Fruit fly (Drosophila melanogaster): ENCODE data around the gene RabGGTb.
A peak's percentile ranks its signal among the peaks of the same experiment; 100 is the strongest.

RabGGTb gene

DNA sequence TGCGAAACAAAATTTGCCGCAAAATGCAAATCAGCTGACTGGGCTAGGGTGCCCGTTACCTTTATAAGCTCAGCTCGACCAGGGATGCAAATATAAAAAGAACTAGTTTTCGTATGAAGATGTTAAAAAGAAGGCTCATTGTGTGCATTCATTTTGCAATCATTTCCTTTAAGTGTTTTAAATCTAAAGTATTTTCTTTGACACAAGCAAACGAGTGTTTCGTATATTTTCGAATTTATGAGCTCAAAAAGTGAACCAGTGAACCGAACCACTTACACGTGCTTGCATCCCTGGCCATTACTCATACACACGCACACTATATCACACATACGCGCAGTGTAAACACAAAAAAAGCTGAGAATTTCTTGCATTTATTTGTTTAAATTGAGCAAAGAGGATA, 724 bp upstream of the RabGGTb start, which contains the start of the genes Prx6a and Sbat (continued):
- TF ChIP-seq hkb (optimal IDR thresholded peaks at IDR 0.05), result peak; percentile 45
- TF ChIP-seq hkb (GFP tag; IDR thresholded peaks at IDR 0.05), result peak; percentile 51; the same call in 1 of the 2 replicates
- peak; percentile 31 for TF ChIP-seq CG8281 (tag; optimal IDR thresholded peaks at IDR 0.05)
- TF ChIP-seq MBD-R2 (GFP tag; IDR thresholded peaks at IDR 0.05), result peak; percentile 92
- peak; percentile 53 for TF ChIP-seq CG15601 (tag; optimal IDR thresholded peaks at IDR 0.05)
- TF ChIP-seq CG6272 (GFP tag; IDR thresholded peaks at IDR 0.05), result peak; percentile 56
- TF ChIP-seq psq (GFP tag; optimal IDR thresholded peaks at IDR 0.05), result no peak
- TF ChIP-seq B-H1 (GFP tag; IDR thresholded peaks at IDR 0.05), result peak; percentile 57
- peak; percentile 62 for TF ChIP-seq CG12299 (tag; optimal IDR thresholded peaks at IDR 0.05)
- TF ChIP-seq repo (GFP tag; optimal IDR thresholded peaks at IDR 0.05), result peak; percentile 27
- TF ChIP-seq Doc2 (GFP tag; IDR thresholded peaks at IDR 0.05), result peak; percentile 10; the same call in 1 of the 2 replicates
- TF ChIP-seq pho (GFP tag; optimal IDR thresholded peaks at IDR 0.05), result peak; percentile 70
- no peak for TF ChIP-seq Ravus (GFP tag; IDR thresholded peaks at IDR 0.05)
- TF ChIP-seq CG10959 (GFP tag; IDR thresholded peaks at IDR 0.05), result no peak
- no peak for TF ChIP-seq CG18476 (GFP tag; optimal IDR thresholded peaks at IDR 0.05)
- TF ChIP-seq Sox102F (GFP tag; optimal IDR thresholded peaks at IDR 0.05), result peak; percentile 53
- TF ChIP-seq CG16863 (GFP tag; optimal IDR thresholded peaks at IDR 0.05), result peak; percentile 65
- no peak for TF ChIP-seq D (optimal IDR thresholded peaks at IDR 0.05)
- TF ChIP-seq D (GFP tag; optimal IDR thresholded peaks at IDR 0.05), result peak; percentile 40
- no peak for TF ChIP-seq CG17612 (GFP tag; IDR thresholded peaks at IDR 0.05)
- no peak for TF ChIP-seq YL-1 (GFP tag; optimal IDR thresholded peaks at IDR 0.05)
- no peak for TF ChIP-seq Awh (GFP tag; IDR thresholded peaks at IDR 0.05)
- TF ChIP-seq luna (GFP tag; optimal IDR thresholded peaks at IDR 0.05), result peak; percentile 77
- TF ChIP-seq sna (GFP tag; IDR thresholded peaks at IDR 0.05; ENCODE audit: partially characterized antibody), result no peak
- 0 out of 2 replicates have a peak, but pooled peaks have one; percentile 20 for TF ChIP-seq cas (GFP tag; IDR thresholded peaks at IDR 0.05)
- TF ChIP-seq maf-S (GFP tag; optimal IDR thresholded peaks at IDR 0.05), result peak; percentile 54
- no peak for TF ChIP-seq eve (GFP tag; optimal IDR thresholded peaks at IDR 0.05)
- peak; percentile 57 for TF ChIP-seq scrt (GFP tag; optimal IDR thresholded peaks at IDR 0.05)
- peak; percentile 33 for TF ChIP-seq CG7556 (GFP tag; optimal IDR thresholded peaks at IDR 0.05)
- TF ChIP-seq gcm2 (GFP tag; optimal IDR thresholded peaks at IDR 0.05), result peak; percentile 58
- TF ChIP-seq Dip3 (GFP tag; optimal IDR thresholded peaks at IDR 0.05), result peak; percentile 67
- TF ChIP-seq toy (GFP tag; IDR thresholded peaks at IDR 0.05), result no peak
- TF ChIP-seq tup (GFP tag; optimal IDR thresholded peaks at IDR 0.05), result no peak
- TF ChIP-seq fu2 (GFP tag; optimal IDR thresholded peaks at IDR 0.05), result peak; percentile 66
- TF ChIP-seq CG6175 (GFP tag; IDR thresholded peaks at IDR 0.05), result no peak
- peak; percentile 27; the same call in 1 of the 2 replicates for TF ChIP-seq inv (GFP tag; IDR thresholded peaks at IDR 0.05; ENCODE audit: partially characterized antibody)
- peak; percentile 77 for TF ChIP-seq pum (GFP tag; optimal IDR thresholded peaks at IDR 0.05)
- TF ChIP-seq Hmr (GFP tag; optimal IDR thresholded peaks at IDR 0.05), result peak; percentile 78
- peak; percentile 60; the same call in 2 of the 3 replicates for TF ChIP-seq ken (GFP tag; IDR thresholded peaks at IDR 0.05)
- TF ChIP-seq crol (GFP tag; IDR thresholded peaks at IDR 0.05), result no peak
- TF ChIP-seq sob (GFP tag; IDR thresholded peaks at IDR 0.05), result peak; percentile 75
- no peak for TF ChIP-seq CG42726 (GFP tag; IDR thresholded peaks at IDR 0.05; ENCODE audit: partially characterized antibody)
- no peak for TF ChIP-seq dan (GFP tag; IDR thresholded peaks at IDR 0.05)
- TF ChIP-seq CG33213 (GFP tag; optimal IDR thresholded peaks at IDR 0.05), result peak; percentile 69
- TF ChIP-seq hth (optimal IDR thresholded peaks at IDR 0.05), result no peak
- peak; percentile 67 for TF ChIP-seq abd-A (tag; optimal IDR thresholded peaks at IDR 0.05)
- TF ChIP-seq Xrp1 (GFP tag; IDR thresholded peaks at IDR 0.05), result peak; percentile 79
- peak; percentile 2 for TF ChIP-seq Hey (tag; optimal IDR thresholded peaks at IDR 0.05)
- TF ChIP-seq Med (GFP tag), result peak; percentile 95
- TF ChIP-seq CG10654 (GFP tag; optimal IDR thresholded peaks at IDR 0.05), result peak; percentile 68
- no peak for TF ChIP-seq CG11696 (GFP tag; IDR thresholded peaks at IDR 0.05)
- peak; percentile 27 for TF ChIP-seq CG12071 (GFP tag; optimal IDR thresholded peaks at IDR 0.05)
- TF ChIP-seq wdn (GFP tag; IDR thresholded peaks at IDR 0.05), result peak; percentile 34; the same call in 1 of the 2 replicates

Measured in whole organism, embryonic.